Fruit fly (Drosophila melanogaster) whole organism, embryonic: ENCODE data around the gene ETHR.

ENCODE experiments used
- CG10979 ChIP-seq: fragments of 200-800 bp; sonication (Bioruptor generic); optimal IDR thresholded peaks from 2 replicates; lab custom pipeline; 2018; ENCODE audit warnings: missing biosample characterization, mild to moderate bottlenecking, missing genetic modification characterization, moderate library complexity
- CG12236 ChIP-seq: fragments of 200-800 bp; sonication (Bioruptor generic); optimal IDR thresholded peaks from 2 replicates; lab custom pipeline; 2016; ENCODE audit warnings: missing biosample characterization, missing genetic modification characterization
- CG13424 ChIP-seq: fragments of 200-800 bp; sonication (Bioruptor generic); optimal IDR thresholded peaks from 2 replicates; lab custom pipeline; 2019; ENCODE audit warnings: missing biosample characterization, mild to moderate bottlenecking, missing genetic modification characterization, moderate library complexity
- CG16815 ChIP-seq: fragments of 200-800 bp; sonication (Bioruptor generic); optimal IDR thresholded peaks from 3 replicates; lab custom pipeline; 2017; ENCODE audit warnings: missing biosample characterization, mild to moderate bottlenecking, missing genetic modification characterization
- CG17186 ChIP-seq: fragments of 200-800 bp; sonication (Bioruptor generic); optimal IDR thresholded peaks from 3 replicates; lab custom pipeline; 2017; ENCODE audit warnings: missing biosample characterization, missing genetic modification reagents, missing genetic modification characterization
- CG17829 ChIP-seq: fragments of 200-800 bp; optimal IDR thresholded peaks from 2 replicates; lab custom pipeline; 2019; ENCODE audit warnings: missing biosample characterization, mild to moderate bottlenecking, missing genetic modification characterization, moderate library complexity
- CG1832 ChIP-seq: fragments of 200-800 bp; sonication (Bioruptor generic); optimal IDR thresholded peaks from 2 replicates; lab custom pipeline; 2017; ENCODE audit warnings: missing biosample characterization, mild to moderate bottlenecking, missing genetic modification characterization, inconsistent platforms
- CG18599 ChIP-seq: fragments of 200-800 bp; sonication (Bioruptor generic); optimal IDR thresholded peaks from 3 replicates; lab custom pipeline; 2017; ENCODE audit warnings: missing biosample characterization, missing genetic modification characterization, mild to moderate bottlenecking, moderate library complexity, missing genetic modification reagents
- CG2889 ChIP-seq: fragments of 200-800 bp; sonication (Bioruptor generic); IDR thresholded peaks from 3 replicates; pipeline ENCODE4 v1.3.6; 2022; ENCODE audit warnings: missing biosample characterization, missing genetic modification characterization
- CG3065 ChIP-seq: fragments of 200-800 bp; sonication (Bioruptor generic); optimal IDR thresholded peaks from 2 replicates; lab custom pipeline; 2016; ENCODE audit warnings: missing biosample characterization, missing genetic modification characterization
- CG42726 ChIP-seq: fragments of 200-800 bp; sonication (Bioruptor generic); IDR thresholded peaks from 2 replicates; pipeline ENCODE4 v1.3.6; 2022; ENCODE audit warnings: missing biosample characterization, missing genetic modification characterization; ENCODE audit not compliant: partially characterized antibody
- CG4360 ChIP-seq: fragments of 200-800 bp; sonication (Bioruptor generic); IDR thresholded peaks from 2 replicates; pipeline ENCODE4 v1.3.6; 2022; ENCODE audit warnings: missing biosample characterization, missing genetic modification characterization
- CG4854 ChIP-seq: fragments of 200-800 bp; sonication (Bioruptor generic); optimal IDR thresholded peaks from 2 replicates; lab custom pipeline; 2016; ENCODE audit warnings: missing biosample characterization, missing genetic modification characterization, inconsistent platforms
- CG5245 ChIP-seq: fragments of 200-800 bp; sonication (Bioruptor generic); optimal IDR thresholded peaks from 3 replicates; lab custom pipeline; 2016; ENCODE audit warnings: missing biosample characterization, missing genetic modification characterization
- CG6854 ChIP-seq: fragments of 200-800 bp; sonication (Bioruptor generic); optimal IDR thresholded peaks from 3 replicates; lab custom pipeline; 2017; ENCODE audit warnings: missing biosample characterization, mild to moderate bottlenecking, missing genetic modification characterization
- CG7987 ChIP-seq: fragments of 200-800 bp; sonication (Bioruptor generic); optimal IDR thresholded peaks from 2 replicates; lab custom pipeline; 2018; ENCODE audit warnings: missing biosample characterization, mild to moderate bottlenecking, missing genetic modification characterization, moderate library complexity
- CG9797 ChIP-seq: fragments of 200-800 bp; sonication (Bioruptor generic); optimal IDR thresholded peaks from 3 replicates; lab custom pipeline; 2018; ENCODE audit warnings: missing biosample characterization, mild to moderate bottlenecking, missing genetic modification characterization
- Dek ChIP-seq: fragments of 200-800 bp; sonication (Bioruptor generic); optimal IDR thresholded peaks from 3 replicates; lab custom pipeline; 2019; ENCODE audit warnings: missing biosample characterization, mild to moderate bottlenecking, missing genetic modification characterization, moderate library complexity
- HLH4C ChIP-seq: fragments of 200-800 bp; sonication (Bioruptor generic); IDR thresholded peaks from 3 replicates; pipeline ENCODE4 v1.3.6; 2022; ENCODE audit warnings: missing biosample characterization, missing genetic modification characterization; ENCODE audit not compliant: partially characterized antibody
- Hr39 ChIP-seq: fragments of >200 bp; optimal IDR thresholded peaks from 2 replicates; lab custom pipeline; 2017
- PHDP ChIP-seq: fragments of 200-800 bp; sonication (Bioruptor generic); optimal IDR thresholded peaks from 3 replicates; lab custom pipeline; 2018; ENCODE audit warnings: missing biosample characterization, mild to moderate bottlenecking, missing genetic modification characterization, moderate library complexity
- Poxn ChIP-seq: fragments of 200-800 bp; sonication (Bioruptor generic); IDR thresholded peaks from 2 replicates; pipeline ENCODE4 v1.3.6; 2022; ENCODE audit warnings: missing biosample characterization, missing genetic modification characterization
- Ravus ChIP-seq: fragments of 200-800 bp; sonication (Bioruptor generic); IDR thresholded peaks from 2 replicates; pipeline ENCODE4 v1.3.6; 2022; ENCODE audit warnings: missing biosample characterization, missing genetic modification characterization
- Rfx ChIP-seq: fragments of 200-800 bp; sonication (Bioruptor generic); IDR thresholded peaks from 2 replicates; pipeline ENCODE4 v1.3.6; 2022; ENCODE audit warnings: missing biosample characterization, missing genetic modification characterization
- Sry-β ChIP-seq: fragments of 200-800 bp; sonication (Bioruptor generic); optimal IDR thresholded peaks from 2 replicates; lab custom pipeline; 2018; ENCODE audit warnings: missing biosample characterization, mild to moderate bottlenecking, missing genetic modification characterization, moderate library complexity
- TFAM ChIP-seq: fragments of 200-800 bp; sonication (Bioruptor generic); optimal IDR thresholded peaks from 2 replicates; lab custom pipeline; 2017; ENCODE audit warnings: missing biosample characterization, missing genetic modification characterization, inconsistent platforms
- Xrp1 ChIP-seq: fragments of 200-800 bp; sonication (Bioruptor generic); IDR thresholded peaks from 2 replicates; pipeline ENCODE4 v1.3.6; 2022; ENCODE audit warnings: missing biosample characterization, missing genetic modification characterization
- bab2 ChIP-seq: fragments of 200-800 bp; sonication (Bioruptor generic); optimal IDR thresholded peaks from 2 replicates; lab custom pipeline; 2016; ENCODE audit warnings: missing biosample characterization, missing genetic modification characterization
- br ChIP-seq: fragments of >200 bp; optimal IDR thresholded peaks from 2 replicates; lab custom pipeline; 2017
- cad ChIP-seq: fragments of >200 bp; optimal IDR thresholded peaks from 2 replicates; lab custom pipeline; 2017; ENCODE audit warnings: missing biosample characterization, missing genetic modification characterization
- chm ChIP-seq: fragments of 200-800 bp; sonication (Bioruptor generic); IDR thresholded peaks from 2 replicates; pipeline ENCODE4 v1.3.6; 2022; ENCODE audit warnings: missing biosample characterization, missing genetic modification characterization
- da ChIP-seq: fragments of 200-800 bp; sonication (Bioruptor generic); optimal IDR thresholded peaks from 2 replicates; lab custom pipeline; 2016; ENCODE audit warnings: missing biosample characterization, missing genetic modification characterization
- dimm ChIP-seq: fragments of 200-800 bp; sonication (Bioruptor generic); IDR thresholded peaks from 2 replicates; pipeline ENCODE4 v1.3.6; 2022; ENCODE audit warnings: missing biosample characterization, missing genetic modification characterization
- exex ChIP-seq: fragments of 200-800 bp; sonication (Bioruptor generic); optimal IDR thresholded peaks from 4 replicates; lab custom pipeline; 2018; ENCODE audit warnings: missing biosample characterization, mild to moderate bottlenecking, missing genetic modification characterization, moderate library complexity
- gce ChIP-seq: fragments of 200-800 bp; sonication (Bioruptor generic); IDR thresholded peaks from 3 replicates; pipeline ENCODE4 v1.3.6; 2022; ENCODE audit warnings: missing biosample characterization, missing genetic modification characterization
- gfzf ChIP-seq: fragments of 200-800 bp; sonication (Bioruptor generic); optimal IDR thresholded peaks from 2 replicates; lab custom pipeline; 2016; ENCODE audit warnings: missing biosample characterization, mild to moderate bottlenecking, missing genetic modification characterization, moderate library complexity
- gt ChIP-seq: fragments of 200-800 bp; sonication (Bioruptor generic); IDR thresholded peaks from 2 replicates; pipeline ENCODE4 v1.3.6; 2022; ENCODE audit warnings: missing biosample characterization, missing genetic modification characterization
- insv ChIP-seq, 2 experiments: fragments of 200-800 bp; sonication (Bioruptor generic); optimal IDR thresholded peaks; 3 replicates each; lab custom pipeline; 2016 to 2018; ENCODE audit warnings: missing biosample characterization in 2 of 2, missing genetic modification characterization in 2 of 2
- lov ChIP-seq, 2 experiments: fragments of 200-800 bp in 1 of 2; fragments of >200 bp in 1 of 2; sonication (Bioruptor generic) in 1 of 2; IDR thresholded peaks in 1 of 2; optimal IDR thresholded peaks in 1 of 2; 2 replicates in 1 of 2; 3 replicates in 1 of 2; pipeline versions ENCODE4 v1.3.6 to Lab custom; 2017 to 2022; ENCODE audit warnings: missing biosample characterization in 1 of 2, missing genetic modification characterization in 1 of 2
- onecut ChIP-seq: fragments of 200-800 bp; sonication (Bioruptor generic); IDR thresholded peaks from 2 replicates; pipeline ENCODE4 v1.3.6; 2022; ENCODE audit warnings: missing biosample characterization, missing genetic modification characterization
- pb ChIP-seq: fragments of 200-800 bp; sonication (Bioruptor generic); optimal IDR thresholded peaks from 3 replicates; lab custom pipeline; 2016; ENCODE audit warnings: missing biosample characterization, missing genetic modification characterization
- phol ChIP-seq: fragments of 200-800 bp; sonication (Bioruptor generic); optimal IDR thresholded peaks from 3 replicates; lab custom pipeline; 2018; ENCODE audit warnings: missing biosample characterization, mild to moderate bottlenecking, missing genetic modification characterization, moderate library complexity
- pnt ChIP-seq: fragments of 200-800 bp; sonication (Bioruptor generic); optimal IDR thresholded peaks from 3 replicates; lab custom pipeline; 2016; ENCODE audit warnings: missing biosample characterization, missing genetic modification characterization
- sens ChIP-seq: fragments of 200-800 bp; sonication (Bioruptor generic); peaks from one replicate; lab custom pipeline; 2016; ENCODE audit warnings: missing biosample characterization, missing genetic modification characterization
- slou ChIP-seq: fragments of 200-800 bp; sonication (Bioruptor generic); optimal IDR thresholded peaks from 3 replicates; lab custom pipeline; 2016; ENCODE audit warnings: missing biosample characterization, missing genetic modification characterization
- sob ChIP-seq: fragments of 200-800 bp; sonication (Bioruptor generic); IDR thresholded peaks from 2 replicates; pipeline ENCODE4 v1.3.6; 2022; ENCODE audit warnings: missing biosample characterization, missing genetic modification characterization
- stc ChIP-seq: fragments of 200-800 bp; sonication (Bioruptor generic); IDR thresholded peaks from 2 replicates; pipeline ENCODE4 v1.3.6; 2022; ENCODE audit warnings: missing biosample characterization, missing genetic modification characterization
- sug ChIP-seq: fragments of 200-800 bp; optimal IDR thresholded peaks from 2 replicates; lab custom pipeline; 2019; ENCODE audit warnings: missing biosample characterization, mild to moderate bottlenecking, missing genetic modification characterization, moderate library complexity
- tll ChIP-seq, 2 experiments: fragments of 200-800 bp in 1 of 2; fragments of >200 bp in 1 of 2; sonication (Bioruptor generic) in 1 of 2; optimal IDR thresholded peaks; 2 replicates each; lab custom pipeline; 2017 to 2019; ENCODE audit warnings: missing biosample characterization in 2 of 2, missing genetic modification characterization in 2 of 2, mild to moderate bottlenecking in 1 of 2, moderate library complexity in 1 of 2
- toy ChIP-seq: fragments of 200-800 bp; sonication (Bioruptor generic); IDR thresholded peaks from 2 replicates; pipeline ENCODE4 v1.3.6; 2022; ENCODE audit warnings: missing biosample characterization, missing genetic modification characterization
- trh ChIP-seq: fragments of 200-800 bp; sonication (Bioruptor generic); optimal IDR thresholded peaks from 2 replicates; lab custom pipeline; 2016; ENCODE audit warnings: missing biosample characterization, missing genetic modification characterization

ETHR gene

dm6 chr3R:21297387-21297956 lies 50.7 kb downstream of the ETHR start (continued):
- TF ChIP-seq gce (GFP tag; lab: Robert Waterston, UW) (no peak), CG2889 (no peak), CG3065 (GFP tag; lab: Kevin White, UChicago) (no peak), Xrp1 (GFP tag; lab: Robert Waterston, UW) (no peak), CG42726 (GFP tag; lab: Robert Waterston, UW) (no peak), PHDP (tag; lab: Kevin White, UChicago) (peak; percentile 74), CG5245 (GFP tag; lab: Kevin White, UChicago) (no peak), pnt (GFP tag; lab: Kevin White, UChicago) (peak; percentile 35), Poxn (GFP tag; lab: Robert Waterston, UW) (no peak), lov (optimal IDR thresholded peaks at IDR 0.05; lab: Kevin White, UChicago) (no peak), lov (GFP tag; IDR thresholded peaks at IDR 0.05; lab: Robert Waterston, UW) (no peak), gt (GFP tag; lab: Robert Waterston, UW) (no peak), chm (no peak), sob (GFP tag; lab: Robert Waterston, UW) (no peak), Ravus (no peak), CG10979 (peak; percentile 46), toy (GFP tag; lab: Robert Waterston, UW) (no peak), gfzf (GFP tag; lab: Kevin White, UChicago) (peak; percentile 37), CG13424 (tag; lab: Kevin White, UChicago) (peak; percentile 72), HLH4C (no peak), Sry-β (GFP tag; lab: Kevin White, UChicago) (peak; percentile 57), slou (peak; percentile 32), CG6854 (GFP tag; lab: Kevin White, UChicago) (peak; percentile 69), CG12236 (GFP tag; lab: Kevin White, UChicago) (peak; percentile 82), cad (no peak), da (GFP tag; lab: Kevin White, UChicago) (peak; percentile 57), exex (tag; lab: Kevin White, UChicago) (peak; percentile 74), CG4360 (GFP tag; lab: Robert Waterston, UW) (no peak), Rfx (GFP tag; lab: Robert Waterston, UW) (no peak), trh (peak; percentile 8), Hr39 (no peak), sug (tag; lab: Kevin White, UChicago) (peak; percentile 74), TFAM (GFP tag; lab: Kevin White, UChicago) (peak; percentile 44), CG17186 (GFP tag; lab: Kevin White, UChicago) (peak; percentile 64), bab2 (GFP tag; lab: Kevin White, UChicago) (peak; percentile 75), stc (no peak), onecut (GFP tag; lab: Robert Waterston, UW) (peak; percentile 92), br (no peak), insv (GFP tag; optimal IDR thresholded peaks at IDR 0.05; lab: Kevin White, UChicago) (peak in 1 of 2 experiments; percentile 13), CG7987 (GFP tag; lab: Kevin White, UChicago) (peak; percentile 85), sens (peak; percentile 96), CG9797 (no peak), dimm (GFP tag; lab: Robert Waterston, UW) (no peak), CG1832 (GFP tag; lab: Kevin White, UChicago) (no peak), Dek (tag; lab: Kevin White, UChicago) (peak; percentile 51), CG4854 (peak; percentile 68), pb (peak; percentile 14), tll (GFP tag; optimal IDR thresholded peaks at IDR 0.05; lab: Kevin White, UChicago) (peak in 1 of 2 experiments; percentile 51), CG18599 (GFP tag; lab: Kevin White, UChicago) (peak; percentile 90), CG17829 (tag; lab: Kevin White, UChicago) (no peak), phol (tag; lab: Kevin White, UChicago) (no peak), CG16815 (no peak)
